Fruit fly (Drosophila melanogaster) whole organism, embryonic: ENCODE data around the gene CG7011.
A peak's percentile ranks its signal among the peaks of the same experiment; 100 is the strongest.

Source experiments
- CG10979 ChIP-seq: fragments of 200-800 bp; sonication (Bioruptor generic); optimal IDR thresholded peaks from 2 replicates; lab custom pipeline; 2018; ENCODE audit warnings: missing biosample characterization, mild to moderate bottlenecking, missing genetic modification characterization, moderate library complexity
- CG11398 ChIP-seq: fragments of 200-800 bp; sonication (Bioruptor generic); optimal IDR thresholded peaks from 2 replicates; lab custom pipeline; 2016; ENCODE audit warnings: missing biosample characterization, missing genetic modification characterization
- CG11456 ChIP-seq: fragments of 200-800 bp; sonication (Bioruptor generic); IDR thresholded peaks from 3 replicates; pipeline ENCODE4 v1.3.6; 2022; ENCODE audit warnings: missing biosample characterization, missing genetic modification characterization
- CG12155 ChIP-seq: fragments of 200-800 bp; sonication (Bioruptor generic); optimal IDR thresholded peaks from 3 replicates; lab custom pipeline; 2016; ENCODE audit warnings: missing biosample characterization, missing genetic modification characterization
- CG12299 ChIP-seq: fragments of 200-800 bp; sonication (Bioruptor generic); optimal IDR thresholded peaks from 2 replicates; lab custom pipeline; 2018; ENCODE audit warnings: missing biosample characterization, mild to moderate bottlenecking, missing genetic modification characterization
- CG1233 ChIP-seq: fragments of 200-800 bp; sonication (Bioruptor generic); optimal IDR thresholded peaks from 4 replicates; lab custom pipeline; 2018; ENCODE audit warnings: missing biosample characterization, mild to moderate bottlenecking, missing genetic modification characterization
- CG15011 ChIP-seq: fragments of 200-800 bp; sonication (Bioruptor generic); optimal IDR thresholded peaks from 3 replicates; lab custom pipeline; 2018; ENCODE audit warnings: missing biosample characterization, mild to moderate bottlenecking, missing genetic modification characterization
- CG15601 ChIP-seq: fragments of 200-800 bp; sonication (Bioruptor generic); optimal IDR thresholded peaks from 3 replicates; lab custom pipeline; 2019; ENCODE audit warnings: missing biosample characterization, mild to moderate bottlenecking, missing genetic modification characterization, moderate library complexity
- CG1603 ChIP-seq: fragments of 200-800 bp; sonication (Bioruptor generic); optimal IDR thresholded peaks from 2 replicates; lab custom pipeline; 2019; ENCODE audit warnings: missing biosample characterization, mild to moderate bottlenecking, missing genetic modification characterization, moderate library complexity
- CG16779 ChIP-seq: fragments of 200-800 bp; sonication (Bioruptor generic); IDR thresholded peaks from 2 replicates; pipeline ENCODE4 v1.3.6; 2022; ENCODE audit warnings: missing biosample characterization, missing genetic modification characterization
- CG31388 ChIP-seq: fragments of 200-800 bp; sonication (Bioruptor generic); optimal IDR thresholded peaks from 2 replicates; lab custom pipeline; 2016; ENCODE audit warnings: missing biosample characterization, missing genetic modification characterization
- CG33213 ChIP-seq: fragments of 200-800 bp; sonication (Bioruptor generic); optimal IDR thresholded peaks from 3 replicates; lab custom pipeline; 2016; ENCODE audit warnings: missing biosample characterization, missing genetic modification characterization
- CG34376 ChIP-seq: fragments of 200-800 bp; sonication (Bioruptor generic); optimal IDR thresholded peaks from 2 replicates; lab custom pipeline; 2018; ENCODE audit warnings: missing biosample characterization, mild to moderate bottlenecking, missing genetic modification characterization
- CG4282 ChIP-seq: fragments of 200-800 bp; sonication (Bioruptor generic); optimal IDR thresholded peaks from 2 replicates; lab custom pipeline; 2016; ENCODE audit warnings: missing biosample characterization, missing genetic modification characterization
- CG43689 ChIP-seq: fragments of 200-800 bp; sonication (Bioruptor generic); IDR thresholded peaks from 2 replicates; pipeline ENCODE4 v1.3.6; 2022; ENCODE audit warnings: missing biosample characterization, missing genetic modification characterization
- CG6689 ChIP-seq: fragments of 200-800 bp; sonication (Bioruptor generic); IDR thresholded peaks from 2 replicates; pipeline ENCODE4 v1.3.6; 2022; ENCODE audit warnings: missing biosample characterization, missing genetic modification characterization
- CG8924 ChIP-seq: fragments of 200-800 bp; optimal IDR thresholded peaks from 3 replicates; lab custom pipeline; 2019; ENCODE audit warnings: missing biosample characterization, mild to moderate bottlenecking, missing genetic modification characterization, moderate library complexity
- CTCF ChIP-seq: fragments of 200-800 bp; sonication (Bioruptor generic); optimal IDR thresholded peaks from 2 replicates; lab custom pipeline; 2017; ENCODE audit warnings: missing biosample characterization, mild to moderate bottlenecking, missing genetic modification characterization, moderate library complexity
- Chrac-16 ChIP-seq: fragments of 200-800 bp; sonication (Bioruptor generic); optimal IDR thresholded peaks from 3 replicates; lab custom pipeline; 2016; ENCODE audit warnings: missing biosample characterization, missing genetic modification characterization
- CkIIα-i1 ChIP-seq: fragments of 200-800 bp; sonication (Bioruptor generic); IDR thresholded peaks from 2 replicates; pipeline ENCODE4 v1.3.6; 2022; ENCODE audit warnings: missing biosample characterization, missing genetic modification characterization
- CrebB ChIP-seq: fragments of 200-800 bp; sonication (Bioruptor generic); optimal IDR thresholded peaks from 3 replicates; lab custom pipeline; 2018; ENCODE audit warnings: missing biosample characterization, mild to moderate bottlenecking, missing genetic modification characterization
- Dp ChIP-seq: fragments of 200-800 bp; sonication (Bioruptor generic); optimal IDR thresholded peaks from 2 replicates; lab custom pipeline; 2018; ENCODE audit warnings: missing biosample characterization, mild to moderate bottlenecking, missing genetic modification characterization, moderate library complexity
- Hr51 ChIP-seq, 2 experiments: fragments of 200-800 bp; sonication (Bioruptor generic); optimal IDR thresholded peaks; 2 replicates in 1 of 2; 3 replicates in 1 of 2; lab custom pipeline; 2016 to 2018; ENCODE audit warnings: missing biosample characterization in 2 of 2, missing genetic modification characterization in 2 of 2, mild to moderate bottlenecking in 1 of 2, moderate library complexity in 1 of 2
- Lim3 ChIP-seq: fragments of 200-800 bp; sonication (Bioruptor generic); IDR thresholded peaks from 2 replicates; pipeline ENCODE4 v1.3.6; 2022; ENCODE audit warnings: missing biosample characterization, missing genetic modification characterization
- NC2β ChIP-seq: fragments of 200-800 bp; sonication (Bioruptor generic); optimal IDR thresholded peaks from 2 replicates; lab custom pipeline; 2016; ENCODE audit warnings: missing biosample characterization, missing genetic modification characterization
- PHDP ChIP-seq: fragments of 200-800 bp; sonication (Bioruptor generic); optimal IDR thresholded peaks from 3 replicates; lab custom pipeline; 2018; ENCODE audit warnings: missing biosample characterization, mild to moderate bottlenecking, missing genetic modification characterization, moderate library complexity
- Side ChIP-seq: fragments of 200-800 bp; sonication (Bioruptor generic); optimal IDR thresholded peaks from 2 replicates; lab custom pipeline; 2016; ENCODE audit warnings: missing biosample characterization, missing genetic modification characterization
- Stat92E ChIP-seq, 3 experiments: fragments of >200 bp in 2 of 3; fragments of 200-800 bp in 1 of 3; sonication (Bioruptor generic) in 1 of 3; optimal IDR thresholded peaks; 2 replicates each; lab custom pipeline; 2017 to 2019; ENCODE audit warnings: missing biosample characterization in 3 of 3, missing genetic modification characterization in 3 of 3, mild to moderate bottlenecking in 1 of 3, moderate library complexity in 1 of 3
- YL-1 ChIP-seq: fragments of 200-800 bp; sonication (Bioruptor generic); optimal IDR thresholded peaks from 3 replicates; lab custom pipeline; 2017; ENCODE audit warnings: missing biosample characterization, mild to moderate bottlenecking, missing genetic modification characterization
- ac ChIP-seq: fragments of 200-800 bp; sonication (Bioruptor generic); optimal IDR thresholded peaks from 3 replicates; lab custom pipeline; 2017; ENCODE audit warnings: missing biosample characterization, mild to moderate bottlenecking, missing genetic modification characterization
- ato ChIP-seq: fragments of 200-800 bp; sonication (Bioruptor generic); IDR thresholded peaks from 2 replicates; pipeline ENCODE4 v1.3.6; 2022; ENCODE audit warnings: missing biosample characterization, missing genetic modification characterization; ENCODE audit not compliant: partially characterized antibody
- bsh ChIP-seq, 2 experiments: fragments of 200-800 bp; sonication (Bioruptor generic); optimal IDR thresholded peaks; 2 replicates each; lab custom pipeline; 2017 to 2018; ENCODE audit warnings: mild to moderate bottlenecking in 2 of 2, missing biosample characterization in 2 of 2, missing genetic modification characterization in 2 of 2, moderate library complexity in 1 of 2
- danr ChIP-seq: fragments of 200-800 bp; sonication (Bioruptor generic); IDR thresholded peaks from 2 replicates; pipeline ENCODE4 v1.3.6; 2022; ENCODE audit warnings: missing biosample characterization, missing genetic modification characterization
- fd102C ChIP-seq: fragments of 200-800 bp; sonication (Bioruptor generic); optimal IDR thresholded peaks from 2 replicates; lab custom pipeline; 2018; ENCODE audit warnings: missing biosample characterization, mild to moderate bottlenecking, missing genetic modification characterization, moderate library complexity
- gem ChIP-seq: fragments of 200-800 bp; sonication (Bioruptor generic); optimal IDR thresholded peaks from 2 replicates; lab custom pipeline; 2019; ENCODE audit warnings: missing biosample characterization, mild to moderate bottlenecking, missing genetic modification characterization, moderate library complexity
- gsb ChIP-seq: fragments of 200-800 bp; sonication (Bioruptor generic); IDR thresholded peaks from 2 replicates; pipeline ENCODE4 v1.3.6; 2022; ENCODE audit warnings: missing biosample characterization, missing genetic modification characterization
- inv ChIP-seq: fragments of 200-800 bp; sonication (Bioruptor generic); IDR thresholded peaks from 2 replicates; pipeline ENCODE4 v1.3.6; 2022; ENCODE audit warnings: missing biosample characterization, missing genetic modification characterization; ENCODE audit not compliant: partially characterized antibody
- jumu ChIP-seq: fragments of 200-800 bp; sonication (Bioruptor generic); optimal IDR thresholded peaks from 3 replicates; lab custom pipeline; 2016; ENCODE audit warnings: missing biosample characterization, missing genetic modification characterization
- klu ChIP-seq: fragments of 200-800 bp; sonication (Bioruptor generic); IDR thresholded peaks from 2 replicates; pipeline ENCODE4 v1.3.6; 2022; ENCODE audit warnings: missing biosample characterization, missing genetic modification characterization
- maf-S ChIP-seq: fragments of 200-800 bp; sonication (Bioruptor generic); optimal IDR thresholded peaks from 2 replicates; lab custom pipeline; 2016; ENCODE audit warnings: missing biosample characterization, missing genetic modification characterization
- mld ChIP-seq: fragments of 200-800 bp; sonication (Bioruptor generic); IDR thresholded peaks from 3 replicates; pipeline ENCODE4 v1.3.6; 2022; ENCODE audit warnings: missing biosample characterization, missing genetic modification characterization; ENCODE audit not compliant: partially characterized antibody
- nerfin-1 ChIP-seq: fragments of 200-800 bp; sonication (Bioruptor generic); optimal IDR thresholded peaks from 3 replicates; lab custom pipeline; 2019; ENCODE audit warnings: missing biosample characterization, mild to moderate bottlenecking, missing genetic modification characterization, moderate library complexity
- nmo ChIP-seq: fragments of 200-800 bp; sonication (Bioruptor generic); optimal IDR thresholded peaks from 2 replicates; lab custom pipeline; 2018; ENCODE audit warnings: missing biosample characterization, mild to moderate bottlenecking, missing genetic modification characterization, moderate library complexity
- pb ChIP-seq: fragments of 200-800 bp; sonication (Bioruptor generic); optimal IDR thresholded peaks from 3 replicates; lab custom pipeline; 2016; ENCODE audit warnings: missing biosample characterization, missing genetic modification characterization
- pros ChIP-seq: fragments of 200-800 bp; sonication (Bioruptor generic); optimal IDR thresholded peaks from 3 replicates; lab custom pipeline; 2019; ENCODE audit warnings: missing biosample characterization, mild to moderate bottlenecking, missing genetic modification characterization, moderate library complexity
- so ChIP-seq: fragments of 200-800 bp; sonication (Bioruptor generic); IDR thresholded peaks from 3 replicates; pipeline ENCODE4 v1.3.6; 2022; ENCODE audit warnings: missing biosample characterization, missing genetic modification characterization
- toy ChIP-seq: fragments of 200-800 bp; sonication (Bioruptor generic); IDR thresholded peaks from 2 replicates; pipeline ENCODE4 v1.3.6; 2022; ENCODE audit warnings: missing biosample characterization, missing genetic modification characterization
- wek ChIP-seq: fragments of 200-800 bp; sonication (Bioruptor generic); optimal IDR thresholded peaks from 3 replicates; lab custom pipeline; 2018; ENCODE audit warnings: missing biosample characterization, mild to moderate bottlenecking, missing genetic modification characterization, moderate library complexity
- zen2 ChIP-seq: fragments of 200-800 bp; sonication (Bioruptor generic); IDR thresholded peaks from 3 replicates; pipeline ENCODE4 v1.3.6; 2022; ENCODE audit warnings: missing biosample characterization, missing genetic modification characterization; ENCODE audit not compliant: partially characterized antibody

Gene CG7011

dm6 chr3L:15143638-15144600 lies 19.5 kb downstream of the CG7011 start, which contains the start of the genes CG32147 and Pex3 (continued):
- TF ChIP-seq CG11398 (no peak), CG31388 (no peak), ac (GFP tag; lab: Kevin White, UChicago) (no peak), CkIIα-i1 (no peak), klu (GFP tag; lab: Robert Waterston, UW) (no peak), CG11456 (GFP tag; lab: Robert Waterston, UW) (0 out of 3 replicates have a peak, but pooled peaks have one; percentile 16), CrebB (tag; lab: Kevin White, UChicago) (no peak), toy (GFP tag; lab: Robert Waterston, UW) (no peak), CG4282 (GFP tag; lab: Kevin White, UChicago) (no peak), CG34376 (GFP tag; lab: Kevin White, UChicago) (no peak), CG1233 (no peak), fd102C (GFP tag; lab: Kevin White, UChicago) (no peak), maf-S (GFP tag; lab: Kevin White, UChicago) (no peak), danr (no peak), CG8924 (tag; lab: Kevin White, UChicago) (peak; percentile 51), CG15601 (tag; lab: Kevin White, UChicago) (peak; percentile 60), CG43689 (GFP tag; lab: Robert Waterston, UW) (no peak), CG6689 (GFP tag; lab: Robert Waterston, UW) (no peak), nmo (GFP tag; lab: Kevin White, UChicago) (peak; percentile 59), zen2 (GFP tag; lab: Robert Waterston, UW) (no peak), pros (GFP tag; lab: Kevin White, UChicago) (no peak), CTCF (GFP tag; lab: Kevin White, UChicago) (peak; percentile 68), Side (GFP tag; lab: Kevin White, UChicago) (no peak), CG10979 (tag; lab: Kevin White, UChicago) (no peak), Hr51 (GFP tag; optimal IDR thresholded peaks at IDR 0.05; lab: Kevin White, UChicago) (no peak), jumu (GFP tag; lab: Kevin White, UChicago) (no peak), inv (GFP tag; lab: Robert Waterston, UW) (no peak), bsh (GFP tag; optimal IDR thresholded peaks at IDR 0.05; lab: Kevin White, UChicago) (no peak), nerfin-1 (tag; lab: Kevin White, UChicago) (peak; percentile 3), PHDP (peak; percentile 17), wek (GFP tag; lab: Kevin White, UChicago) (no peak), NC2β (GFP tag; lab: Kevin White, UChicago) (no peak), Dp (GFP tag; lab: Kevin White, UChicago) (peak; percentile 53), CG1603 (tag; lab: Kevin White, UChicago) (peak; percentile 89), Chrac-16 (GFP tag; lab: Kevin White, UChicago) (no peak), so (GFP tag; lab: Robert Waterston, UW) (no peak), Lim3 (GFP tag; lab: Robert Waterston, UW) (no peak), Stat92E (GFP tag; optimal IDR thresholded peaks at IDR 0.05; lab: Kevin White, UChicago) (peak in 1 of 3 experiments; percentile 39), CG33213 (GFP tag; lab: Kevin White, UChicago) (no peak), CG12299 (peak; percentile 8), CG15011 (no peak), gem (tag; lab: Kevin White, UChicago) (peak; percentile 16), pb (GFP tag; lab: Kevin White, UChicago) (no peak), CG16779 (GFP tag; lab: Robert Waterston, UW) (no peak), CG12155 (GFP tag; lab: Kevin White, UChicago) (no peak), gsb (GFP tag; lab: Robert Waterston, UW) (no peak), ato (GFP tag; lab: Robert Waterston, UW) (no peak), YL-1 (GFP tag; lab: Kevin White, UChicago) (peak; percentile 85), mld (GFP tag; lab: Robert Waterston, UW) (no peak)
